Worm (Caenorhabditis elegans): Measurements from ENCODE around the gene pgp-6.

Gene pgp-6

DNA sequence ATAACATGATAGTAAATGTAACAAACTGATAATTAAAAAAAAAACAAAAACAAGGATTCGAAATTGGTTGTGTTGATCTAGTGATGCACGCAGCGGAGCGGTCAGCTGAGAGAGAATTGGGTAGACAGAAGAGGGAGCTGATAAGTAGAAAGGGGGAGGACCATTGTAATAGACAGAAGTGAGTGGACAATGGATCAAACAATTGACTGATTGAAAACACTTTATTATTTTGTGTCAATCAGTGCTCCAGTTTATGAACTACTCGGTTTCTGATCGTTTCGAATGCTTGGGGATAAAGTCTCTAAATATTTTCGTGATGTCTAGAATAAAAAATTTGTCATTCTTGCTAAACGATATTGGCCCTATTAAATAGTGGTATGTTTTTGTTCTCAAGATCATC is 42.7 kb downstream of the pgp-6 start:
- TF ChIP-seq T20F7.1 (GFP tag; optimal IDR thresholded peaks at IDR 0.05): no peak
- no peak for TF ChIP-seq aha-1 (tag)
- no peak for TF ChIP-seq saeg-2 (GFP tag; IDR thresholded peaks at IDR 0.05)
- no peak for TF ChIP-seq ceh-32 (tag; optimal IDR thresholded peaks at IDR 0.05; ENCODE audit: poor library complexity)
- TF ChIP-seq tra-1 (GFP tag; IDR thresholded peaks at IDR 0.05): no peak
- TF ChIP-seq ceh-20 (GFP tag; IDR thresholded peaks at IDR 0.05): no peak
- TF ChIP-seq cey-2 (tag; optimal IDR thresholded peaks at IDR 0.05; ENCODE audit: borderline replicate concordance, insufficient read depth): no peak
- TF ChIP-seq ceh-28 (tag; optimal IDR thresholded peaks at IDR 0.05): no peak
- no peak for TF ChIP-seq Y75B8A.6 (GFP tag; IDR thresholded peaks at IDR 0.05)
- no peak for TF ChIP-seq unc-62 (GFP tag; optimal IDR thresholded peaks at IDR 0.05 in 1 of 2)
- TF ChIP-seq unc-62 (tag; optimal IDR thresholded peaks at IDR 0.05): no peak
- TF ChIP-seq mdl-1 (tag; optimal IDR thresholded peaks at IDR 0.05): no peak
- TF ChIP-seq nhr-237 (tag; optimal IDR thresholded peaks at IDR 0.05): no peak
- no peak for TF ChIP-seq pqm-1 (tag; optimal IDR thresholded peaks at IDR 0.05)
- TF ChIP-seq nhr-41 (GFP tag; IDR thresholded peaks at IDR 0.05): no peak
